Worm (Caenorhabditis elegans) whole organism, early embryonic: Measurements from ENCODE around the gene F45E10.2.

Experiments used
- aly-1 ChIP-seq: sonication (generic microtip); optimal IDR thresholded peaks from 2 replicates; lab custom pipeline; 2016; ENCODE audit warnings: missing genetic modification characterization, missing compliant biosample characterization
- ama-1 ChIP-seq: fragments of 150-350 bp; optimal IDR thresholded peaks from 2 replicates; lab custom pipeline; 2014
- ceh-36 ChIP-seq: sonication (generic microtip); optimal IDR thresholded peaks from 2 replicates; lab custom pipeline; 2016; ENCODE audit warnings: missing genetic modification characterization, inconsistent platforms, missing compliant biosample characterization
- ets-7 ChIP-seq: sonication (generic microtip); optimal IDR thresholded peaks from 2 replicates; lab custom pipeline; 2016; ENCODE audit warnings: missing genotype, missing genetic modification characterization, missing compliant biosample characterization
- flt-1 ChIP-seq: fragments of 200-800 bp; sonication (Bioruptor generic); IDR thresholded peaks from 2 replicates; pipeline ENCODE4 v1.3.6; 2022; ENCODE audit warnings: missing genetic modification characterization, missing compliant biosample characterization
- hmbx-1 ChIP-seq: sonication (generic microtip); optimal IDR thresholded peaks from 2 replicates; lab custom pipeline; 2016; ENCODE audit warnings: mild to moderate bottlenecking, missing genetic modification characterization, missing compliant biosample characterization
- pes-1 ChIP-seq: fragments of 200-800 bp; sonication (Bioruptor generic); IDR thresholded peaks from 2 replicates; pipeline ENCODE4 v1.3.6; 2022; ENCODE audit warnings: missing genetic modification reagents, missing genetic modification characterization, missing compliant biosample characterization
- scrt-1 ChIP-seq: fragments of 200-800 bp; sonication (Bioruptor generic); IDR thresholded peaks from 2 replicates; pipeline ENCODE4 v1.3.6; 2022; ENCODE audit warnings: missing genetic modification characterization, missing compliant biosample characterization
- sea-1 ChIP-seq: fragments of 200-800 bp; sonication (Bioruptor generic); conservative IDR thresholded peaks from 2 replicates; pipeline ENCODE4 v1.3.6; 2022; ENCODE audit warnings: missing genetic modification characterization, missing compliant biosample characterization
- tbx-11 ChIP-seq: fragments of 200-800 bp; sonication (Bioruptor generic); IDR thresholded peaks from 2 replicates; pipeline ENCODE4 v1.3.6; 2022; ENCODE audit warnings: missing genetic modification characterization, missing compliant biosample characterization
- tbx-37 ChIP-seq: fragments of 200-800 bp; sonication (Bioruptor generic); conservative IDR thresholded peaks from 2 replicates; pipeline ENCODE4 v1.3.6; 2022; ENCODE audit warnings: missing genetic modification reagents, missing genetic modification characterization, missing compliant biosample characterization
- tra-4 ChIP-seq: sonication (generic microtip); optimal IDR thresholded peaks from 2 replicates; lab custom pipeline; 2017; ENCODE audit warnings: missing genetic modification characterization, missing compliant biosample characterization

DNA sequence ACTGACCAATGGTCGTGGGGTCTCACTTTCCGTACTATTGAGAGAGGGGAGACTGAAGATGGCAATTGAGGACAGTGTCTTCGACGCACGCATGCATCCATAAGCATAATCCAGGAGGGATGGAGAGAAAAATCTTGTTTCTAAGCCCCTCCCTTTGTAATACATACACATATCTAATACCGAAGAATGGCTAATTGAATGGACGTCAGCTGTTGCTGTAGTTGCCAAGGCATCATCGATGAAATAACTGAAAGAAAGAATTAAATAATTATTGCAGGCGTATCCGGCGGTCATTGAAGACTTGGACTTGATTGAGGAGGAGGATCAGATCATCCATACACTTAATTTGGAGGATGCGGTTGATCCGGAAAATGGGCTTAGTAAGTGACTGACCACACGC is 29.6 kb downstream of the F45E10.2 start, which contains the start of gene F33A8.7:
- no peak for TF ChIP-seq ceh-36 (tag; lab: Kevin White, UChicago)
- no peak for TF ChIP-seq ama-1 (lab: Kevin White, UChicago)
- no peak for TF ChIP-seq aly-1 (tag; lab: Kevin White, UChicago)
- TF ChIP-seq tbx-37 (GFP tag; lab: Robert Waterston, UW): no peak
- no peak for TF ChIP-seq tra-4
- TF ChIP-seq flt-1 (GFP tag; lab: Robert Waterston, UW): no peak
- TF ChIP-seq scrt-1: no peak
- no peak for TF ChIP-seq hmbx-1 (tag; lab: Kevin White, UChicago)
- TF ChIP-seq ets-7: no peak
- no peak for TF ChIP-seq tbx-11 (GFP tag; lab: Robert Waterston, UW)
- no peak for TF ChIP-seq sea-1
- TF ChIP-seq pes-1: no peak
